Worm (Caenorhabditis elegans): ENCODE measurements around the gene ark-1.

- TF ChIP-seq ctbp-1 (GFP tag; IDR thresholded peaks at IDR 0.05) (no peak), pha-4 (GFP tag; IDR thresholded peaks at IDR 0.05) (no peak), pha-4 (tag; optimal IDR thresholded peaks at IDR 0.05) (no peak), ama-1 (optimal IDR thresholded peaks at IDR 0.05) (no peak), unc-62 (GFP tag; optimal IDR thresholded peaks at IDR 0.05 in 1 of 2) (no peak), unc-62 (tag; optimal IDR thresholded peaks at IDR 0.05) (no peak), nhr-25 (tag; optimal IDR thresholded peaks at IDR 0.05; ENCODE audit: borderline replicate concordance, insufficient read depth) (no peak), rbr-2 (tag; optimal IDR thresholded peaks at IDR 0.05) (no peak), snpc-4 (tag; optimal IDR thresholded peaks at IDR 0.05) (no peak), F37D6.2 (tag; optimal IDR thresholded peaks at IDR 0.05) (no peak)
Observed at ce11 chrIV:12574265-12574664, 56.6 kb downstream of the ark-1 start.
